Fruit fly (Drosophila melanogaster) S2 (cell line): ENCODE data around the gene CG5853.

ENCODE experiments used
- CG8478 ChIP-seq: fragments of >200 bp; optimal IDR thresholded peaks from 2 replicates; lab custom pipeline; 2018
- CTCF ChIP-seq, 2 experiments: fragments of >200 bp; optimal IDR thresholded peaks; 2 replicates each; lab custom pipeline; 2018

dm6 chr2L:9981809-9982208, 34.4 kb upstream of the CG5853 start:
- no peak for TF ChIP-seq CTCF (optimal IDR thresholded peaks at IDR 0.05; lab: Kevin White, UChicago)
- TF ChIP-seq CG8478 = no peak
